Worm (Caenorhabditis elegans): ENCODE measurements around the gene nas-12.

nas-12 gene

ce11 chrIV:10222122-10222589 is 1.7 kb upstream of the nas-12 start, which contains the start of gene C24F3.2 (continued):
- TF ChIP-seq lin-40 (tag; optimal IDR thresholded peaks at IDR 0.05) (no peak), lin-35 (GFP tag; optimal IDR thresholded peaks at IDR 0.05) (peak in 1 of 3 experiments; percentile 46), F52B5.7 (tag; optimal IDR thresholded peaks at IDR 0.05) (no peak), gei-17 (GFP tag; optimal IDR thresholded peaks at IDR 0.05) (no peak), let-607 (tag; optimal IDR thresholded peaks at IDR 0.05) (peak; percentile 98 to 99), hmg-1.2 (GFP tag; IDR thresholded peaks at IDR 0.05) (peak; percentile 80; the same call in 1 of the 2 replicates)

DNA sequence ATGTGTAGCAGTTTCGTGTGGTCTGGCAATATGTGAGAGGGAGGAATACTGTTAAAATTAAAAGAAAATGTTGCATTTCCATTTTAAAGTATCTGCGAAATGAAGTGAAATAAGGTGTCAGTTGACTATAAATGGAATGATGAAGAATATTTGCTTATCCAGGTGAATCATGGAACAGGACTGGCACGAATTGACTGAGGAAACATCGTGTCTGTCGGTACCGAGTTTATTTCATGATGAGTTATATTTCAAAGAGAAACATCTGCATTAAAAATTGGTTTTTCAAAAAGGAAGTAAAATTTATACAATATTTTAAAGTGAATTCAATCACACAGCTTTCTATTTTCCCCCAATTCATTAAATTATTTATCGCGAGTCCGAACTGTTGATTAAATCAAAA is 3.7 kb downstream of the nas-12 start, which contains the start of gene F01G10.6:
Gene F01G10.6 (minus strand): TSS at position 101 of the 400 bp plus-strand sequence.
- TF ChIP-seq T26A5.8 (tag; optimal IDR thresholded peaks at IDR 0.05): no peak
- TF ChIP-seq Y53G8AR.9 (GFP tag; conservative IDR thresholded peaks at IDR 0.05): no peak
- no peak for TF ChIP-seq K11D2.4 (GFP tag; IDR thresholded peaks at IDR 0.05)
- TF ChIP-seq atf-7 (tag; optimal IDR thresholded peaks at IDR 0.05): no peak
- no peak for TF ChIP-seq attf-5 (GFP tag; optimal IDR thresholded peaks at IDR 0.05)

- TF ChIP-seq repo-1 (tag; optimal IDR thresholded peaks at IDR 0.05) (no peak), madf-6 (GFP tag; IDR thresholded peaks at IDR 0.05) (no peak), D2030.7 (GFP tag; IDR thresholded peaks at IDR 0.05) (no peak)
Observed at ce11 chrIV:10230971-10231370, 7.1 kb downstream of the nas-12 start, which contains the start of gene F01G10.5. TSS of gene F01G10.5 (minus strand) at chrIV:10231071.

DNA sequence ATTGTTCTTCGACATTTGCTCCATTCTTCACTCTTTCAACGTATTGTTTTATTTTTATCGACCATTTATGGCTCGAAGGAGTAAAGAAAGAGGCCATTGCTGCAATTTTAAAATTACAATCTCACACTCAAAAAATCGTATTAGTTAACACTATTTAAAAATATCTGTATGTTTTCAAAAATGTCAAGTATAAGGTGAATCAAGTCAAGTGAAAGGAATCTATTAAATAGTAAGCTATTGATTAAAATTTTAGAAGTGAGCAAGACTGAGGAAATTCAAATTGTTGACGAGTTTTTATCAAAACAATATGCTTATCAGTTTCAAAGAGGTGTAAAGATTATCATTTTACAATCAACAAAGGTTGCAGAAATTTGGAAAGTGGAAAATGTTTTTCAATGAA is 8.6 kb downstream of the nas-12 start, which contains the start of gene F01G10.4:
Gene F01G10.4 (minus strand): TSS at position 101 of the 400 bp plus-strand sequence.
- no peak for TF ChIP-seq B0336.3 (GFP tag; IDR thresholded peaks at IDR 0.05)
- no peak for TF ChIP-seq ceh-27 (GFP tag; optimal IDR thresholded peaks at IDR 0.05)
- no peak for TF ChIP-seq zfh-2 (GFP tag; conservative IDR thresholded peaks at IDR 0.05)
- TF ChIP-seq mes-4 (tag; optimal IDR thresholded peaks at IDR 0.05): no peak
- no peak for TF ChIP-seq mxl-1 (tag; optimal IDR thresholded peaks at IDR 0.05)

- no peak for TF ChIP-seq F57C9.4 (tag; optimal IDR thresholded peaks at IDR 0.05)
- TF ChIP-seq let-526 (GFP tag; IDR thresholded peaks at IDR 0.05): no peak
- no peak for TF ChIP-seq lag-1 (GFP tag; IDR thresholded peaks at IDR 0.05)
- no peak for TF ChIP-seq ztf-28 (GFP tag; IDR thresholded peaks at IDR 0.05)
- TF ChIP-seq mes-4 (tag; optimal IDR thresholded peaks at IDR 0.05): no peak
- TF ChIP-seq die-1 (tag; optimal IDR thresholded peaks at IDR 0.05): no peak
- no peak for TF ChIP-seq sptf-2 (GFP tag; optimal IDR thresholded peaks at IDR 0.05)
- TF ChIP-seq cebp-1 (GFP tag; IDR thresholded peaks at IDR 0.05): no peak
- TF ChIP-seq cebp-1 (tag; optimal IDR thresholded peaks at IDR 0.05): no peak
- no peak for TF ChIP-seq madf-10 (tag; optimal IDR thresholded peaks at IDR 0.05)
- TF ChIP-seq F10E7.11 (tag; optimal IDR thresholded peaks at IDR 0.05): no peak
- TF ChIP-seq ztf-18 (tag; optimal IDR thresholded peaks at IDR 0.05): no peak
- no peak for TF ChIP-seq nfyb-1 (GFP tag; IDR thresholded peaks at IDR 0.05)
- TF ChIP-seq unc-62 (GFP tag; optimal IDR thresholded peaks at IDR 0.05): no peak
- no peak for TF ChIP-seq mcd-1 (GFP tag; IDR thresholded peaks at IDR 0.05)
- no peak for TF ChIP-seq ceh-79 (tag; optimal IDR thresholded peaks at IDR 0.05)
- no peak for TF ChIP-seq him-1 (tag; optimal IDR thresholded peaks at IDR 0.05)
Observed at ce11 chrIV:10235279-10235829, 11.5 kb downstream of the nas-12 start, which contains the start of gene ech-9. TSS of gene ech-9 (minus strand) at chrIV:10235329.

All from whole organism, young adult.